Worm (Caenorhabditis elegans) whole organism, dauer: Measurements from ENCODE around the gene mgl-1.

ENCODE experiments used
- unc-62 ChIP-seq: sonication (generic microtip); optimal IDR thresholded peaks from 2 replicates; lab custom pipeline; 2017; ENCODE audit warnings: missing biosample characterization, missing genetic modification reagents, missing genetic modification characterization

The mgl-1 gene

DNA sequence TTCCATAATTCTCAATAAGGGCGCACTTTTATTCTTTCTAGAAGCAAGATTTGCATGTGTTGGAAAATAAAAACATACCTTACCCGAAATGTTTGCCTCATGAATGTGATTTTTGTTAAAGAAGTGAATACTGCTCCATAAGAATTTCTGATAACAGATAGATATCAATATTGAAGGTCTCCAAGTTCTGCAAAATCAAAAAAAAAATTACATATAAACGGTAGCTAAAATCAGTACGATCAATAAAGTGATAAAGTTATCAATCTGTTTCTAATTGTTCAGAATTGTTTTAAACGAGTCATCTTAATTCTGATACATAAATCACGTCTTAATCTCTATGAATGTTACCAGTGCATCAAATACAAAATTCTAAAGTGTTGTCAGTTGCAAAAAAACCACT lies at the start of gene mgl-1:
Gene mgl-1 (minus strand): TSS at position 101 of the 400 bp plus-strand sequence.
- TF ChIP-seq unc-62: no peak

DNA sequence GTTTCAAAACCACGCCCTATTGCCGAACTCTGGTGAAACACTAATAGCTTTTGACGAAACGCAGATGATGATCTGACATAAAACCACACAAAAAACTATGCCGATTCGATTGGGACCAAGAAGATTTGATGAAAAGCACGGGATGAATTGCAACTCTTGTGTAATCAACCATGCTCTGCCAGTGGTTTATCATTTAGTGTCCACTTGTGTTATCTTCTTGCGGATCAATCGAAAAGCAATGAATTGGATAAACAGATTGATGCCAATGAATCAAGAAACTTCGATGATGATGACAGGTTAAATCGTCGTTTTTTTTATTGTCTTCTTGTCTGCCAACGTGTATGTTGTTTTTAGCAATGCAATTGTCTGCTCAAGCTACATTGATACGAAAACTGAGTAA lies 45.9 kb upstream of the mgl-1 start, which contains the start of gene F42G10.1:
Gene F42G10.1 (minus strand): TSS at position 151 of the 400 bp plus-strand sequence.
- no peak for TF ChIP-seq unc-62

DNA sequence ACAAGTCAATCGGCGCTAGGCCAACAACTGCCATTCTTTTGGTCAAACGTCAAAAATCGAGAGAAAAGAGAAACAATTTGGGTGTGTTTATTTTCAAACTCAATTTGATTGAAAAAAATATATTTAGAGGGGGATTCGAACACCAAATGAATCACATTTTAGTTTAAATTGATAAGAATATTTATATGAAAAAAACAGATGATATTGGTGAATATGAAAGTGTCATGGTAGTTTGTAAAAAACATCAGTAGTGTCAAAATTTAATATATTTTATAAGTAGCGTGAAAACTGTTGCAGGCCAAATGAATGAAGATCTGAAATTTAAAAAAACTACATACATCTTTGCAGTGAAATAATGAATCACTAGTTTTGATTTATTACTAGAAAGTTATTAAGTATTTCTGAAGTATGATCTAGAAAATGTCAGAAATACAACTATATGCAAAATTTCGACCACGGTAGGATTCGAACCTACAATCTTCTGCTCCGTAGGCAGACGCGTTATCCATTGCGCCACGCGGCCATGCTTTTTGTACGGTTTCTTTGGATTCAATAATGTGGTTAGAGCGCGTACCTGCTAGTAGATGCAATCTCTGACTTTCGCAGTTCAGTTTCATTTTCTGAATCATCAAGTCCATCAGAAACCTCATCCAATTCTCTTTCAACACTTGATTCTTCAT lies 42.0 kb upstream of the mgl-1 start, which contains the start of gene F19C6.4:
Gene F19C6.4 (minus strand): TSS at position 51 of the 680 bp plus-strand sequence.
- TF ChIP-seq unc-62: no peak

DNA sequence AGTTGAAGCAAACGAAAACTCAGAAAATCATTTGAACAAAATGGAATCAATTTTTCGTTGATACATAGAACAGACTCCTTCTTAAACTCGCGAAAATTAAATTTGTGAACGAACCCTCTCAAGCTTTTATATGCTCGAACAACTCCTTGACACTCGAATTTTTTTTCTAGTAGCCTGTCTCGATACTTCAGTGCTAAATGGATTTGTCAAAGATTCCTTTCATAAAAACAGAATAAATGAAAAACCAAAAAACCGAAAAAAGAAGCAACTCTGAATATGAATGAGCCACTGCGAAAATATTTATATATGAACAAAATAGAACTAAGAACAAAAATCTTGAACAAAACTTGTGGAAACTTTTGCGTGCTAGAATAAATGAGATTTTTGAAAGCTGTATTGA lies 33.9 kb upstream of the mgl-1 start:
- TF ChIP-seq unc-62: no peak

DNA sequence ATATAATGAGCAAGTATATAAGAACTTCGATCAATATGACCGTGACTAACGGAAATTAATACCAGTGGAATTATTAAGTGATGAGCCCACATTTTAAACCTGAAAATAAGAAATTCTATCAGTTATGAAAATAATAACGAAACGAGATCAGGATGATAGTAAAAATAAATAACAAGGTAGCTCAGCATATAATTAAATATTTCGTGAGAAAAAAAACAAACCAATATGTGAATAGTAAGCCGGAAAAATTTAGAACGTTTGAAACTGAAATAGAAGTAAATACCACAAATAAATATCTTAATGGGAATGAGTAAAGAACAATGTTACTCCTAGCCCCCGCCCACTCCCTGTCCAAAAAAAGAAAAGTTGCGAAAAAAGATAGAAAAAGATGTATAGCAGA lies 32.6 kb upstream of the mgl-1 start, which contains the start of gene F19C6.3:
Gene F19C6.3 (minus strand): TSS at position 101 of the 400 bp plus-strand sequence.
- TF ChIP-seq unc-62: no peak

DNA sequence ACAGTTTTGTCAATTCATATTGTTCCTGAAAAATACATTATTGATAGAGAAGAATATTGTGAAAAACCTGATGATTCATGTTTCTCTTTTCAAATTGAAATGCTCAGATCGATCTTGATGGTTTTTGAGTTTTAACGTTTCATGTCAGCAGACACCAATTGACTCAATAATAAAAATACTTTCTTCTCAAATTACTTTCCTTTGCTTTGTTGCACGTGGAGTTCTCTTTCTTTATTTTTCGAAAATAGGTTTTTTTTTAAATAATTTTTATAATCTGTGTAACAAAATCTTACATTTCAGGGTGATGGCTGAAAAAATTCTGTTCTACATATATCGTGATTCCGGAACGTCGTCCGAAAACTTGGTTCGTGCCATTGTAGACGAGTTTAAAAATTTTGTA lies 24.5 kb upstream of the mgl-1 start, which contains the start of gene F19C6.2:
Gene F19C6.2 (plus strand): TSS at position 301 of the 400 bp plus-strand sequence.
- no peak for TF ChIP-seq unc-62

DNA sequence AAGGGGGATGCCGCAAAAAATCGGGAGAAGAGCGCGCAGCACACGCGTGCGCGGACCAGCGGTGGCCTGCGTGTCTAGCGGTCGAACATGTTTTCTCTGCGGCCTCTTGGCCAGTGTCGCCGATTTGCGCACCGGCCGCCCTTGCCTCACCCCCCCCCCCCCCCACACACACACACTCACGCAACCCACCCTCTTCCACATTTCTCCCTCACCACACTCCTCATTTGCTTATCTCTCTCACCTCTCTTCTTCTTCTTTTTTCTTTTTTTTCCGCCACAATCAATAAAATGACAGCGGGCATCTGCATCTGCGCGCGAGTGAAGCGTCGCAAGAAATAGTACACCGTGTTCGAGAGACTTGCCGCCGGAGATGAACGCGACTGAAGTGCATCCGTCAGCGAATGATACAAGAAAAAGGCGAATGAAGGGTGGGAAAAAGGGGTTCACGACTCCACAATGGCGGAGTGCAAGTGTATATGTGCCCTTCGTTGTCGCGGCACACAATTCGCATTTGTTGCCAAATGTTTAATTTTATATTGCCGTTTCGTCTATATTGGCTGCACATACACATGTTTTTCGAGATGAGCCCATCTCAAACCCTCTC lies 23.6 kb upstream of the mgl-1 start:
- TF ChIP-seq unc-62: no peak

DNA sequence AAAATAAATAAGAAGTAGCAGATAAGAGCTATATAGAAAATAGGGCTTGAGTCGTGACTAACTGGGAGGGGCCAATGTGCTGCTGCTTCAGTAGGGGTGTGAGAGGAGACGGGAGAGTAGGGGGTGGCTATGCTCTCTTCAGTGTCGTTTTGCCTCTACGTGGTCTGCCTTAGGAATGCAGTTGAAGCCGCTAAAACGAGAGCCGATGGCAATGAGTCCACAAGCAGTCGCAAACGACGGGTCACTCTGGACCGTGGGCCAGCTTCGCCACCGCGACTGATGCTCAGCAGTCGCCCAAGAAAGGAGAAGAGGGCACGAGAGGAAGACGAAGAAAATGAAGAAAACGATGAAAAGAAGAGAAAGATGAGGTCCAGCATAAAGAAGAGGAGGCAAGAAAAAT lies 23.1 kb upstream of the mgl-1 start, which contains the start of gene grk-1:
Gene grk-1 (minus strand): TSS at position 17 of the 400 bp plus-strand sequence.
- TF ChIP-seq unc-62: no peak

DNA sequence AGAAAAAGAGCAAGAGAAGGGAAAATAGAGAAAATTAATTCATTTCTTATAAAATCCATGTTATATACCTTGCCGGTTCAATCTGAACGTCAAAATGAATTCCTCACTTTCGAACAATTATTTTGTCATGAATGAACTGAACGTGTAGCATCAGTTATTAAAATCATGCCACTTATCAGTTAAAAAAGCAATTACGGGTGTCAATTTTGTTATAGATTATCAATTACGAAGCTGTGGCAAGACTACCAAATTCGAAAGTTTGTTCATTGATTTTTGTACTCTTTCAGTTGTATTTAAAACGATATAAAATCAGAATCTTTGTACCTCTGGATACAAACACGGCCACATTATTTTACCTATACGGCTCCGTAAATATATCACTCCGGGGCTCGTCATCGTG lies 21.2 kb upstream of the mgl-1 start:
- no peak for TF ChIP-seq unc-62

DNA sequence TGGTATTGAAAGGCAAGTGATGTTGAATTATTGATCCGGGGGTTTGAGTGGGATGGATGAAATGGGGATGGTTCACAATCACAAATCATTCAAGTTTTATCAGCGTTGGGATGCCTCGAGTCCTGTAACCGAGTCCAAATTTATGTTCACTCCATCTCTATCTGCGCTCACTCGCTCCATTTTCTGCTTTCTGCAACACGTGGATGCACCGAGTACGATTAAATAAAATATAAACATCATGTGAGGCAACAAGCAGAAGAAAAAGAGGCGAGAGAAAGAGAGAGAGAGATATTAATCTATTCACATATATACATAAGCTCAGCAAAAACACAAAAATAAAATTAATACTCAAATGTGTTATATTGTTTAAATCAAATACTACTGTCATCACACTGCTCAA lies 17.0 kb upstream of the mgl-1 start:
- no peak for TF ChIP-seq unc-62

DNA sequence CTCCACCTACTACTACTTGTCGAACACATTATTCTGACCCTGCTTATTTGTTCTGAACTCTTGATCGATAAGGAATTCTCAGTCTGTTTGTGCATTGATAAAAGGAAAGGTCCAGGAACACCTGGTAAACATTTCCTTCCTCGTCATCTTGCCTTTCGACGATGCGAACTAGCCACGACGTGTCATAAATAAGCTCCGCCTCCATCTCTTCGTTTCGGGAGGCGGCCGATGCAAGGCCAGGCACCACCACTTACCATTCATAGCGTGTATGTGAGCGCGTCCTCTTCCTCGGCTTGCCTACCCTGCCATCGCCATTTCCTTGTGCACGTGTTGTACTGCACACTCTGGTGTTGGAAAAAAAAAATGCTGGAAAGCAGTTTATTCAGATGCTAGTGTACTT lies 12.8 kb upstream of the mgl-1 start:
- TF ChIP-seq unc-62: no peak

DNA sequence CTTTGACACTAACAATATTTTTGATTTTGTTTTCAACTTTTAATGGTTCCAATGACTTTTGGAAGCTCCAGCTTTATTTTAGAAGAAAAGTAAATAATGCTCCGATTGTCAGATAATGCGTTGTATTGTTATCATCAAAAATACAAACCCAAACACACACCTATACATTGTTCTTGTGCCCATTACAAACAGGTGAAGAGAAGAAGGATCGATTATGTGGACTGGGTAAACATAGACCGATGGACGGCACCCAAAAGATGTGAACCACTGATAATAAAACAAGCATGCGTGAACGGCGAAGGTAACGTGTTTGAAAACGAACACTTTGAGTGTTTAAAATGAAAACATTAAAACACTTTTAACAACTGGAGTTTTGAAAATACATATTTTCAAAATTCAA lies 11.1 kb upstream of the mgl-1 start:
- TF ChIP-seq unc-62: no peak

DNA sequence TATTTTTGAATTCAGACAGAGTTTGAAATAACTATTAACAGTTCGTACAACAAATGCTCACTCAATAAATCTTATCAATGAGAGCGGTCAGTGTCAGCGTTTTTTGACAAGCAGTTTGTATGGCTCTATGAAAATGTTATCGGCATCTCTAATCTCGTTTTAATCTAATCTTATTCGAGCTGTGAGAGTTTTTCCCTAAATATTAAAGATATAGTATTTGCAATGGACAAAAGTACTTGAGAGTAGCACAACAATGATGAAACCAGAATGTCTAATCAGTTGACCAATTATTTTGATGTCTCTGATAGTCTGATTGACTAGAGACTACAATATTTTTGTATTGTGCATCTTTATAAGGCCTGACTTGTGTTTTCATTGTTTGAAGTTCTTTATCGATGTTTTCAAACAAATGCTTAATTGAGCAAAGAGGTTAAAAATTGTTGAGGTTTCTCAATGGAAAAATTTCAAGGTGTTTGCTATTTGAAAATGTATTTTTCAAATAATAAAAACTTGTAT lies 8.8 kb upstream of the mgl-1 start, which contains the start of gene F19C6.5:
Gene F19C6.5 (minus strand): TSS at position 51 of the 516 bp plus-strand sequence.
- TF ChIP-seq unc-62: no peak

DNA sequence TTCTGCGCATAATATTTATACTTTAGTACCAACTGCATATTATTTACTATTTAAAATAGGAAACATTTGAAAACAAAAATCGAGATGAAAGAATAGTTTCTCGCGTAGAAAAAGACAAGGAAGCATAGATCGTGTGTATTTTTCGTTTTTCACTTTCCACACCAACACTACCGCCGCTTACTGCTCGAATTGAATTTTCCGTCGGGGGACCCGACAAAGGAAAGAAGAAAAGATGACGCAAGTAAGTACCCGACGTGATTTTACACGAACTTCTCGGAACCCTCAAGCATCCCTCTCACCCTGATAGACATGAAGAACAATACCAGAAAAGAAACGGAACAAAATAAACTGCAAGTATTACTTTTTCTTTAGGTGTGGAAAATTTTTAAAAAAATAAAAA lies 5.2 kb upstream of the mgl-1 start:
- TF ChIP-seq unc-62: no peak

DNA sequence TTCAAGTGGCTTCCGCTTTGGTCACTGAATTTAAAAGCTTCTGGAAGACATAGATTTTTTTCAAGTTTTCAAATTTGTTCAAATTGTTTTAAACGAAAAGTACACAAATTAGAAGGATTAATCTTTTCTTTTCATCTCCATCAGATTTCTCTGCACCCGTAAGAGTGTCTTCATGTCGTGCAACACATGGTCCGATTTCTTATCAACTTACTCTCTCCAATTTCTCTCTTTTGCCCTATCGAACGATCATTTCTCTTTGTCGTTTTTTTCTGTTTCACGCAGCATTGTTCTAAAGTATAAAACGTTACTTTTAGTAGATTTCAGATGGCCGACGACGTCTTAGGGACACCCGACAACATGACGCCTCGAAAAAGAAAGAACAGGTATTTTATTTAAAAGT lies 10.8 kb downstream of the mgl-1 start, which contains the start of gene pssy-1:
Gene pssy-1 (plus strand): TSS at position 318 of the 400 bp plus-strand sequence.
- no peak for TF ChIP-seq unc-62

DNA sequence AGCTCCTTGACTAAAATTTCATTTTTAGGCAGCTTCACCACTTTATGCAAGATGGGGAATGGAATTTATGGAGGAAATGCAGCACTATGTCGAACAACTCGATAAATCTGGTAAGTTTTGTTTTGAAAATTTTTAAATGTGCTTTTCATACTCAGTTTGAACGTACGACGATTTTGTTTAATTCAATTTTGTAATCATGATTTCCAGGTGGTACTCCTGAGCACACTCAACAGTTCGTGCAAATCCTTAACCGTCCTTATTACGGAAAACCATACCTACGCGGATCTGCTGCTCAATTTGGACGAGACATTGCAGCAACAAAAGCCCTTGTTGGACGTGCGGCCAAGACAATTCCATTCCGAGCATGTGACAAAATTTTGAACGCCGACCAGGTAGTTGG lies 13.6 kb downstream of the mgl-1 start:
- no peak for TF ChIP-seq unc-62

DNA sequence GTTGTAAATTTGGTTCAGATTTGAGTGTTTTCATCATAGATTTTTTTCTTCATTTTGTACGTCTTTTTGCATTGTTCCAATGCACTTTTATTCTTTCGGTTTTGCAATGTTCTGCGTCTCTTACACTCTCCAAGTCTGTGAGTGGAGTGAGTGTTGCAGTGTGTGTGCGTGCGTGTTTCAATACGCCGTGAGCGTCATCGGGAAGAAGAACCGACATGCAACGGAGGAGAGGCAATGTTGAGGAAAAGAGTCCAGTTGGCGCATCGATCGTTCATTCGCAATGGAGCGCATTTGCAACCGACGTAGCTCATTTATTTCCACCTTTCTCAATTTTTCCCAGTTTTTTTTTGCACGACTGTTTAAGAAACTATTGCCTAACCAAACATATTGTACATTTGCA lies 17.5 kb downstream of the mgl-1 start, which contains the start of gene ZC506.1:
Gene ZC506.1 (plus strand): TSS at position 400 of the 400 bp plus-strand sequence.
- no peak for TF ChIP-seq unc-62

DNA sequence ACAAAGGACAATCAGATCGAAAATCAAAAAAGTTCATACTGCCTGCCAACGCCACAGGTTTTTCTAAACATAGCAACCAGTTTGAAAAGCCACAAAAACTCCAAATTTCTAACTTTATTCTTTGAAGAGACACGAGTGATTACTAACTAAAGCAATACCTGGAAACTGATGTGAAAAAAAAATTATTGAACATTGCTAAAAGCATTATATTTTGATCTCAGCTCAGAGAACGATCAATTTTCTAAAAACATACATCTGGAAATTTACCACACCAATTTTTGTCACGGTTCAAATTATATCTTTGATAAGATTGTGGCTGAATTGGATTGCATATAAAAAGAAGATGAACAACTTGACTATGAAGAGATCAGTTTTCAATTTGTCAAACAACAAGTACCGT lies 18.7 kb downstream of the mgl-1 start:
- TF ChIP-seq unc-62: no peak
